Fruit fly (Drosophila melanogaster): ENCODE results near the gene Ssadh.

DNA sequence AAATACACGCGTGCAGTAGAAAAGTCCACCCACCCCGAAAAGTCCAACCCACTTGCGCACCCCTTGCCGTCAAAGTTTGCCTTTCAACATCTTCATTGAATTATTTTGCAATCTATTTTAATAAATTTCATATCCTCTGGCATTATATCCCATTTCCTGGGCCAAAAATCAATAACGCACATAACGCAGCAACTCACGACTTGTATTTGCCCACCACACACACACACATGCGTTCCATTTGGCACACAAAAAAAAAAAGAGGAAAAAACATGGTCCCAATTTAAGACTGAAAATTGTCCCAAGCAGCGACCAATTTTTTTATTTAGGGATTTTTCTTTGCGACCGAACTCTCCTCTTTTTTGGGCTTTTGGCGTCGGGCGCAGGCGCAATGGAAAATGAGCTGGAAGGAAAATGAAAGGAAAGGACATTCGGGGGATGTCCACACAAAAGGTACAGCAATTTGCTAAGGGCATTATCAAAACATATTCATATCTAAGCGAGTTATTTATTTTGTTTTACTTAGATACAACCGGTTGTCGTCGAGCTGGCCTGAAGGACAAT, 35.8 kb downstream of the Ssadh start:
- TF ChIP-seq insv (optimal IDR thresholded peaks at IDR 0.05) (no peak), h (optimal IDR thresholded peaks at IDR 0.05) (no peak), psq (optimal IDR thresholded peaks at IDR 0.05) (no peak)
